Worm (Caenorhabditis elegans): ENCODE data around the gene ZC204.6.

- TF ChIP-seq nhr-232 (tag; optimal IDR thresholded peaks at IDR 0.05): no peak
- no peak for TF ChIP-seq ceh-6 (GFP tag; optimal IDR thresholded peaks at IDR 0.05)
- TF ChIP-seq pat-9 (tag; optimal IDR thresholded peaks at IDR 0.05): no peak
Observed at ce11 chrII:1640496-1640895, 4.1 kb downstream of the ZC204.6 start, which contains the start of gene srh-72.

Measured in whole organism, late embryonic.